Worm (Caenorhabditis elegans): Measurements from ENCODE around the gene C39F7.1.
A peak's percentile ranks its signal among the peaks of the same experiment; 100 is the strongest.

C39F7.1 gene

ce11 chrV:1263939-1264823 lies 4.0 kb downstream of the C39F7.1 start, which contains the start of the genes rab-1 and C39F7.5:
Gene rab-1, minus strand, starts transcription at chrV:1263989.
Gene C39F7.5, plus strand, starts transcription at chrV:1264773.
- TF ChIP-seq hlh-1 (tag; optimal IDR thresholded peaks at IDR 0.05) (no peak), ztf-11 (tag; optimal IDR thresholded peaks at IDR 0.05) (no peak), lsy-2 (tag; optimal IDR thresholded peaks at IDR 0.05) (peak; percentile 42), ham-2 (GFP tag; optimal IDR thresholded peaks at IDR 0.05) (peak; percentile 65), pha-4 (tag; optimal IDR thresholded peaks at IDR 0.05) (peak; percentile 41), ces-1 (GFP tag; optimal IDR thresholded peaks at IDR 0.05) (peak; percentile 56), cnd-1 (tag; optimal IDR thresholded peaks at IDR 0.05) (no peak), sptf-1 (tag; optimal IDR thresholded peaks at IDR 0.05) (peak; percentile 12), zip-8 (tag; optimal IDR thresholded peaks at IDR 0.05) (no peak), mep-1 (tag; optimal IDR thresholded peaks at IDR 0.05) (peak; percentile 84), lin-13 (tag; optimal IDR thresholded peaks at IDR 0.05) (peak; percentile 10), ceh-39 (tag; optimal IDR thresholded peaks at IDR 0.05) (peak; percentile 11)

ce11 chrV:1266540-1266939 lies 6.4 kb downstream of the C39F7.1 start:
- TF ChIP-seq unc-39 (tag; optimal IDR thresholded peaks at IDR 0.05) (no peak), elt-1 (tag; optimal IDR thresholded peaks at IDR 0.05; ENCODE audit: borderline replicate concordance, insufficient read depth) (no peak), ztf-11 (tag; optimal IDR thresholded peaks at IDR 0.05) (no peak), cnd-1 (tag; optimal IDR thresholded peaks at IDR 0.05) (no peak), zip-8 (tag; optimal IDR thresholded peaks at IDR 0.05) (no peak), lin-13 (tag; optimal IDR thresholded peaks at IDR 0.05) (no peak), hlh-1 (tag; optimal IDR thresholded peaks at IDR 0.05) (no peak), flh-1 (GFP tag; optimal IDR thresholded peaks at IDR 0.05) (no peak), nhr-2 (tag; optimal IDR thresholded peaks at IDR 0.05) (no peak), ceh-83 (GFP tag; optimal IDR thresholded peaks at IDR 0.05) (no peak), sptf-1 (tag; optimal IDR thresholded peaks at IDR 0.05) (no peak), ham-2 (GFP tag; optimal IDR thresholded peaks at IDR 0.05) (no peak), bed-3 (GFP tag; optimal IDR thresholded peaks at IDR 0.05) (no peak), mls-2 (tag; optimal IDR thresholded peaks at IDR 0.05) (no peak), mep-1 (tag; optimal IDR thresholded peaks at IDR 0.05) (no peak), sem-2 (GFP tag; optimal IDR thresholded peaks at IDR 0.05) (no peak), nhr-28 (tag; optimal IDR thresholded peaks at IDR 0.05) (no peak), ceh-39 (tag; optimal IDR thresholded peaks at IDR 0.05) (no peak), tbx-8 (GFP tag; optimal IDR thresholded peaks at IDR 0.05) (no peak), ces-1 (GFP tag; optimal IDR thresholded peaks at IDR 0.05) (no peak)

ce11 chrV:1270611-1271010 lies 10.5 kb downstream of the C39F7.1 start, which contains the start of gene Y75B7B.1:
Gene Y75B7B.1, plus strand, starts transcription at chrV:1270911.
- TF ChIP-seq mab-5 (tag; optimal IDR thresholded peaks at IDR 0.05) (no peak), pha-4 (tag; optimal IDR thresholded peaks at IDR 0.05) (no peak), bed-3 (GFP tag; optimal IDR thresholded peaks at IDR 0.05) (no peak), mls-2 (tag; optimal IDR thresholded peaks at IDR 0.05) (no peak), nhr-28 (tag; optimal IDR thresholded peaks at IDR 0.05) (no peak), ztf-11 (tag; optimal IDR thresholded peaks at IDR 0.05) (no peak), unc-120 (tag; optimal IDR thresholded peaks at IDR 0.05; ENCODE audit: poor library complexity, severe bottlenecking) (no peak), mep-1 (tag; optimal IDR thresholded peaks at IDR 0.05) (no peak), ces-1 (GFP tag; optimal IDR thresholded peaks at IDR 0.05) (no peak), unc-39 (tag; optimal IDR thresholded peaks at IDR 0.05) (no peak), ceh-39 (tag; optimal IDR thresholded peaks at IDR 0.05) (no peak)

ce11 chrV:1275924-1276323 lies 15.8 kb downstream of the C39F7.1 start, which contains the start of gene Y75B7B.2:
Gene Y75B7B.2, minus strand, starts transcription at chrV:1276024.
- TF ChIP-seq elt-3 (tag; optimal IDR thresholded peaks at IDR 0.05) (no peak), hlh-1 (tag; optimal IDR thresholded peaks at IDR 0.05) (no peak), unc-120 (tag; optimal IDR thresholded peaks at IDR 0.05; ENCODE audit: poor library complexity, severe bottlenecking) (no peak), unc-62 (GFP tag; optimal IDR thresholded peaks at IDR 0.05) (no peak), tbx-8 (GFP tag; optimal IDR thresholded peaks at IDR 0.05) (no peak), elt-1 (tag; optimal IDR thresholded peaks at IDR 0.05; ENCODE audit: borderline replicate concordance, insufficient read depth) (no peak), flh-1 (GFP tag; optimal IDR thresholded peaks at IDR 0.05) (no peak), nhr-237 (tag; optimal IDR thresholded peaks at IDR 0.05) (no peak), nhr-28 (tag; optimal IDR thresholded peaks at IDR 0.05) (no peak), nhr-12 (tag; optimal IDR thresholded peaks at IDR 0.05) (no peak), blmp-1 (tag; optimal IDR thresholded peaks at IDR 0.05) (no peak), ces-1 (GFP tag; optimal IDR thresholded peaks at IDR 0.05) (no peak), sem-2 (GFP tag; optimal IDR thresholded peaks at IDR 0.05) (no peak), ceh-39 (tag; optimal IDR thresholded peaks at IDR 0.05) (no peak), M03D4.4 (tag; optimal IDR thresholded peaks at IDR 0.05) (no peak), mep-1 (tag; optimal IDR thresholded peaks at IDR 0.05) (no peak), nhr-76 (tag; optimal IDR thresholded peaks at IDR 0.05) (no peak), pha-4 (tag; optimal IDR thresholded peaks at IDR 0.05) (no peak), mls-2 (tag; optimal IDR thresholded peaks at IDR 0.05) (no peak), ceh-83 (GFP tag; optimal IDR thresholded peaks at IDR 0.05) (no peak)
